Fruit fly (Drosophila melanogaster): ENCODE data around the gene toc.

Gene toc

dm6 chr2L:3152696-3153613, 8.4 kb upstream of the toc start (continued):
- TF ChIP-seq row (GFP tag; IDR thresholded peaks at IDR 0.05), result peak; percentile 97
- TF ChIP-seq CG34422 (GFP tag; IDR thresholded peaks at IDR 0.05), result peak; percentile 95
- peak; percentile 96 for TF ChIP-seq chn (GFP tag; optimal IDR thresholded peaks at IDR 0.05)
- peak; percentile 91 for TF ChIP-seq Chrac-16 (GFP tag; optimal IDR thresholded peaks at IDR 0.05)
- TF ChIP-seq so (GFP tag; IDR thresholded peaks at IDR 0.05), result peak; percentile 87
- peak; percentile 94 for TF ChIP-seq CG10654 (GFP tag; optimal IDR thresholded peaks at IDR 0.05)
- TF ChIP-seq Atf6 (GFP tag; IDR thresholded peaks at IDR 0.05), result peak; percentile 78; the same call in 1 of the 2 replicates
- peak; percentile 86 for TF ChIP-seq B-H1 (GFP tag; IDR thresholded peaks at IDR 0.05)
- no peak for TF ChIP-seq usp (GFP tag; optimal IDR thresholded peaks at IDR 0.05)
- peak; percentile 91 for TF ChIP-seq trem (tag; optimal IDR thresholded peaks at IDR 0.05)
- peak; percentile 96 for TF ChIP-seq CG10979 (tag; optimal IDR thresholded peaks at IDR 0.05)
- TF ChIP-seq NC2α (GFP tag; optimal IDR thresholded peaks at IDR 0.05), result peak; percentile 92
- TF ChIP-seq yki (optimal IDR thresholded peaks at IDR 0.05), result no peak
- peak; percentile 76 for TF ChIP-seq Myb (GFP tag; optimal IDR thresholded peaks at IDR 0.05)
- peak; percentile 93 for TF ChIP-seq Hr3 (GFP tag; optimal IDR thresholded peaks at IDR 0.05)
- TF ChIP-seq CG13624 (GFP tag; optimal IDR thresholded peaks at IDR 0.05), result peak; percentile 89
- TF ChIP-seq Taf1 (GFP tag; IDR thresholded peaks at IDR 0.05), result peak; percentile 67
- TF ChIP-seq ase (GFP tag; IDR thresholded peaks at IDR 0.05), result peak; percentile 93
- TF ChIP-seq CG43689 (GFP tag; IDR thresholded peaks at IDR 0.05), result peak; percentile 91
- TF ChIP-seq zf30C (GFP tag; optimal IDR thresholded peaks at IDR 0.05), result peak; percentile 88
- peak; percentile 94 for TF ChIP-seq CG2202 (tag; optimal IDR thresholded peaks at IDR 0.05)
- TF ChIP-seq CG13894 (tag; optimal IDR thresholded peaks at IDR 0.05), result no peak
- TF ChIP-seq Bgb (GFP tag; IDR thresholded peaks at IDR 0.05; ENCODE audit: partially characterized antibody), result no peak
- peak; percentile 79 for TF ChIP-seq CG16779 (GFP tag; IDR thresholded peaks at IDR 0.05)
- peak; percentile 53 for TF ChIP-seq fru (optimal IDR thresholded peaks at IDR 0.05)
- no peak for TF ChIP-seq Dp (GFP tag; optimal IDR thresholded peaks at IDR 0.05)
- peak; percentile 75; the same call in 2 of the 3 replicates for TF ChIP-seq CG6175 (GFP tag; IDR thresholded peaks at IDR 0.05)
- peak; percentile 94 for TF ChIP-seq org-1 (GFP tag; optimal IDR thresholded peaks at IDR 0.05)
- TF ChIP-seq CG4424 (GFP tag; optimal IDR thresholded peaks at IDR 0.05), result peak; percentile 95
- no peak for TF ChIP-seq ash1 (GFP tag; optimal IDR thresholded peaks at IDR 0.05)
- peak; percentile 84 for TF ChIP-seq CG30431 (GFP tag; optimal IDR thresholded peaks at IDR 0.05)
- peak; percentile 69 for TF ChIP-seq dimm (GFP tag; IDR thresholded peaks at IDR 0.05)
- peak; percentile 53 for TF ChIP-seq exex (tag; optimal IDR thresholded peaks at IDR 0.05)
- TF ChIP-seq CG12155 (GFP tag; optimal IDR thresholded peaks at IDR 0.05), result peak; percentile 82
- TF ChIP-seq ac (GFP tag; optimal IDR thresholded peaks at IDR 0.05), result peak; percentile 39
- TF ChIP-seq CG6689 (GFP tag; IDR thresholded peaks at IDR 0.05), result peak; percentile 94
- peak; percentile 97 for TF ChIP-seq CG5953 (GFP tag; IDR thresholded peaks at IDR 0.05)
- TF ChIP-seq phol (tag; optimal IDR thresholded peaks at IDR 0.05), result peak; percentile 95
- TF ChIP-seq CG31441 (GFP tag; IDR thresholded peaks at IDR 0.05), result peak; percentile 97
- TF ChIP-seq CG12299 (tag; optimal IDR thresholded peaks at IDR 0.05), result peak; percentile 83
- TF ChIP-seq CG4617 (GFP tag; optimal IDR thresholded peaks at IDR 0.05; ENCODE audit: borderline replicate concordance), result peak; percentile 85
- TF ChIP-seq unc-4 (GFP tag; IDR thresholded peaks at IDR 0.05; ENCODE audit: partially characterized antibody), result no peak
- peak; percentile 84 for TF ChIP-seq Dek (tag; optimal IDR thresholded peaks at IDR 0.05)
- peak; percentile 78 for TF ChIP-seq CG13296 (GFP tag; optimal IDR thresholded peaks at IDR 0.05)
- TF ChIP-seq ci (GFP tag; IDR thresholded peaks at IDR 0.05), result peak; percentile 98
- TF ChIP-seq CG17328 (GFP tag; IDR thresholded peaks at IDR 0.05), result peak; percentile 97
- peak; percentile 95 for TF ChIP-seq CG32772 (GFP tag; IDR thresholded peaks at IDR 0.05)
- TF ChIP-seq pho (GFP tag; optimal IDR thresholded peaks at IDR 0.05), result peak; percentile 71
- TF ChIP-seq Ptx1 (GFP tag; IDR thresholded peaks at IDR 0.05), result peak; percentile 97
- TF ChIP-seq disco-r (GFP tag; optimal IDR thresholded peaks at IDR 0.05), result peak; percentile 91
